Worm (Caenorhabditis elegans) whole organism, L1 larva: Measurements from ENCODE around the gene daf-12.

ENCODE experiments used
- sox-4 ChIP-seq: sonication (generic microtip); optimal IDR thresholded peaks from 2 replicates; lab custom pipeline; 2016; ENCODE audit warnings: missing genetic modification characterization, missing compliant biosample characterization
- ztf-4 ChIP-seq: fragments of 150-350 bp; optimal IDR thresholded peaks from 2 replicates; lab custom pipeline; 2014; ENCODE audit warnings: missing biosample characterization, missing genetic modification characterization

ce11 chrX:10678081-10678736 is 42.5 kb downstream of the daf-12 start:
- TF ChIP-seq sox-4 (no peak), ztf-4 (no peak)
